Fruit fly (Drosophila melanogaster) whole organism, embryonic: Measurements from ENCODE around the gene Aasdh.

Source experiments
- Awh ChIP-seq: fragments of 200-800 bp; sonication (Bioruptor generic); IDR thresholded peaks from 2 replicates; pipeline ENCODE4, ENCODE4 v1.3.6; 2022; ENCODE audit warnings: missing biosample characterization, missing genetic modification characterization
- B-H2 ChIP-seq: fragments of 200-800 bp; sonication (Bioruptor generic); optimal IDR thresholded peaks from 2 replicates; lab custom pipeline; 2018; ENCODE audit warnings: missing biosample characterization, mild to moderate bottlenecking, missing genetic modification characterization
- BtbVII ChIP-seq: fragments of 200-800 bp; sonication (Bioruptor generic); optimal IDR thresholded peaks from 3 replicates; lab custom pipeline; 2017; ENCODE audit warnings: missing biosample characterization, mild to moderate bottlenecking, missing genetic modification characterization
- Bteb2 ChIP-seq: fragments of 200-800 bp; sonication (Bioruptor generic); optimal IDR thresholded peaks from 2 replicates; lab custom pipeline; 2016; ENCODE audit warnings: missing biosample characterization, missing genetic modification characterization
- CG11093 ChIP-seq: fragments of 200-800 bp; sonication (Bioruptor generic); IDR thresholded peaks from 3 replicates; pipeline ENCODE4 v1.3.6; 2022; ENCODE audit warnings: missing biosample characterization, missing genetic modification characterization
- CG11456 ChIP-seq: fragments of 200-800 bp; sonication (Bioruptor generic); IDR thresholded peaks from 3 replicates; pipeline ENCODE4 v1.3.6; 2022; ENCODE audit warnings: missing biosample characterization, missing genetic modification characterization
- CG12744 ChIP-seq: fragments of 200-800 bp; sonication (Bioruptor generic); optimal IDR thresholded peaks from 2 replicates; lab custom pipeline; 2016; ENCODE audit warnings: missing biosample characterization, missing genetic modification characterization
- CG14014 ChIP-seq: fragments of 200-800 bp; sonication (Bioruptor generic); IDR thresholded peaks from 2 replicates; pipeline ENCODE4 v1.3.6; 2022; ENCODE audit warnings: missing biosample characterization, missing genetic modification characterization
- CG15073 ChIP-seq: fragments of 200-800 bp; sonication (Bioruptor generic); optimal IDR thresholded peaks from 2 replicates; lab custom pipeline; 2016; ENCODE audit warnings: missing biosample characterization, missing genetic modification characterization
- CG1603 ChIP-seq: fragments of 200-800 bp; sonication (Bioruptor generic); optimal IDR thresholded peaks from 2 replicates; lab custom pipeline; 2019; ENCODE audit warnings: missing biosample characterization, mild to moderate bottlenecking, missing genetic modification characterization, moderate library complexity
- CG17186 ChIP-seq: fragments of 200-800 bp; sonication (Bioruptor generic); optimal IDR thresholded peaks from 3 replicates; lab custom pipeline; 2017; ENCODE audit warnings: missing biosample characterization, missing genetic modification reagents, missing genetic modification characterization
- CG17385 ChIP-seq: fragments of 200-800 bp; sonication (Bioruptor generic); optimal IDR thresholded peaks from 3 replicates; lab custom pipeline; 2018; ENCODE audit warnings: missing biosample characterization, mild to moderate bottlenecking, missing genetic modification characterization
- CG17612 ChIP-seq: fragments of 200-800 bp; sonication (Bioruptor generic); IDR thresholded peaks from 2 replicates; pipeline ENCODE4 v1.3.6; 2022; ENCODE audit warnings: missing biosample characterization, missing genetic modification characterization
- CG18262 ChIP-seq: fragments of 200-800 bp; optimal IDR thresholded peaks from 3 replicates; lab custom pipeline; 2019; ENCODE audit warnings: missing biosample characterization, mild to moderate bottlenecking, missing genetic modification characterization, moderate library complexity
- CG18476 ChIP-seq: fragments of 200-800 bp; sonication (Bioruptor generic); optimal IDR thresholded peaks from 2 replicates; lab custom pipeline; 2016; ENCODE audit warnings: missing biosample characterization, mild to moderate bottlenecking, missing genetic modification characterization
- CG2678 ChIP-seq: fragments of 200-800 bp; sonication (Bioruptor generic); optimal IDR thresholded peaks from 3 replicates; lab custom pipeline; 2019; ENCODE audit warnings: missing biosample characterization, mild to moderate bottlenecking, missing genetic modification characterization, moderate library complexity
- CG30020 ChIP-seq: fragments of 200-800 bp; optimal IDR thresholded peaks from 2 replicates; lab custom pipeline; 2019; ENCODE audit warnings: missing biosample characterization, mild to moderate bottlenecking, missing genetic modification characterization, moderate library complexity
- CG31224 ChIP-seq: fragments of 200-800 bp; sonication (Bioruptor generic); IDR thresholded peaks from 2 replicates; pipeline ENCODE4 v1.3.6; 2022; ENCODE audit warnings: missing biosample characterization, missing genetic modification characterization
- CG3281 ChIP-seq: fragments of 200-800 bp; sonication (Bioruptor generic); optimal IDR thresholded peaks from 3 replicates; lab custom pipeline; 2017; ENCODE audit warnings: missing biosample characterization, mild to moderate bottlenecking, missing genetic modification characterization
- CG33213 ChIP-seq: fragments of 200-800 bp; sonication (Bioruptor generic); optimal IDR thresholded peaks from 3 replicates; lab custom pipeline; 2016; ENCODE audit warnings: missing biosample characterization, missing genetic modification characterization
- CG34422 ChIP-seq: fragments of 200-800 bp; sonication (Bioruptor generic); IDR thresholded peaks from 3 replicates; pipeline ENCODE4 v1.3.6; 2022; ENCODE audit warnings: missing biosample characterization, missing genetic modification characterization
- CG3847 ChIP-seq: fragments of 200-800 bp; sonication (Bioruptor generic); IDR thresholded peaks from 2 replicates; pipeline ENCODE4 v1.3.6; 2022; ENCODE audit warnings: missing biosample characterization, missing genetic modification characterization
- CG4360 ChIP-seq: fragments of 200-800 bp; sonication (Bioruptor generic); IDR thresholded peaks from 2 replicates; pipeline ENCODE4 v1.3.6; 2022; ENCODE audit warnings: missing biosample characterization, missing genetic modification characterization
- CG4854 ChIP-seq: fragments of 200-800 bp; sonication (Bioruptor generic); optimal IDR thresholded peaks from 2 replicates; lab custom pipeline; 2016; ENCODE audit warnings: missing biosample characterization, missing genetic modification characterization, inconsistent platforms
- CG7357 ChIP-seq: fragments of 200-800 bp; sonication (Bioruptor generic); IDR thresholded peaks from 3 replicates; pipeline ENCODE4 v1.3.6; 2022; ENCODE audit warnings: missing biosample characterization, missing genetic modification characterization
- CG7928 ChIP-seq: fragments of 200-800 bp; sonication (Bioruptor generic); optimal IDR thresholded peaks from 2 replicates; lab custom pipeline; 2017; ENCODE audit warnings: missing biosample characterization, mild to moderate bottlenecking, missing genetic modification characterization
- Chrac-16 ChIP-seq: fragments of 200-800 bp; sonication (Bioruptor generic); optimal IDR thresholded peaks from 3 replicates; lab custom pipeline; 2016; ENCODE audit warnings: missing biosample characterization, missing genetic modification characterization
- Elba2 ChIP-seq: fragments of 200-800 bp; sonication (Bioruptor generic); optimal IDR thresholded peaks from 3 replicates; lab custom pipeline; 2016; ENCODE audit warnings: missing biosample characterization, missing genetic modification characterization
- Jarid2 ChIP-seq: fragments of 200-800 bp; sonication (Bioruptor generic); optimal IDR thresholded peaks from 3 replicates; lab custom pipeline; 2017; ENCODE audit warnings: mild to moderate bottlenecking, missing biosample characterization, missing genetic modification reagents, missing genetic modification characterization
- Lhr ChIP-seq: fragments of 200-800 bp; sonication (Bioruptor generic); optimal IDR thresholded peaks from 3 replicates; lab custom pipeline; 2017; ENCODE audit warnings: mild to moderate bottlenecking, missing biosample characterization, missing genetic modification reagents, missing genetic modification characterization
- Lpt ChIP-seq: fragments of >200 bp; optimal IDR thresholded peaks from 2 replicates; lab custom pipeline; 2018; ENCODE audit warnings: missing biosample characterization, missing genetic modification characterization
- NC2α ChIP-seq: fragments of 200-800 bp; sonication (Bioruptor generic); optimal IDR thresholded peaks from 2 replicates; lab custom pipeline; 2016; ENCODE audit warnings: missing biosample characterization, missing genetic modification characterization
- Sin3A ChIP-seq: fragments of >200 bp; optimal IDR thresholded peaks from 2 replicates; lab custom pipeline; 2018
- Sox102F ChIP-seq: fragments of 200-800 bp; sonication (Bioruptor generic); optimal IDR thresholded peaks from 2 replicates; lab custom pipeline; 2018; ENCODE audit warnings: missing biosample characterization, mild to moderate bottlenecking, missing genetic modification characterization, moderate library complexity
- Spps ChIP-seq: fragments of 200-800 bp; sonication (Bioruptor generic); optimal IDR thresholded peaks from 2 replicates; lab custom pipeline; 2018; ENCODE audit warnings: missing biosample characterization, mild to moderate bottlenecking, missing genetic modification characterization
- Stat92E ChIP-seq, 3 experiments: fragments of >200 bp in 2 of 3; fragments of 200-800 bp in 1 of 3; sonication (Bioruptor generic) in 1 of 3; optimal IDR thresholded peaks; 2 replicates each; lab custom pipeline; 2017 to 2019; ENCODE audit warnings: missing biosample characterization in 3 of 3, missing genetic modification characterization in 3 of 3, mild to moderate bottlenecking in 1 of 3, moderate library complexity in 1 of 3
- Taf1 ChIP-seq: fragments of 200-800 bp; sonication (Bioruptor generic); IDR thresholded peaks from 2 replicates; pipeline ENCODE4 v1.3.6; 2022; ENCODE audit warnings: missing biosample characterization, missing genetic modification characterization
- abd-A ChIP-seq: fragments of 200-800 bp; sonication (Bioruptor generic); optimal IDR thresholded peaks from 3 replicates; lab custom pipeline; 2019; ENCODE audit warnings: missing biosample characterization, mild to moderate bottlenecking, missing genetic modification characterization, moderate library complexity
- ash1 ChIP-seq: fragments of 200-800 bp; sonication (Bioruptor generic); optimal IDR thresholded peaks from 2 replicates; lab custom pipeline; 2018; ENCODE audit warnings: missing biosample characterization, mild to moderate bottlenecking, missing genetic modification characterization
- croc ChIP-seq: fragments of 200-800 bp; sonication (Bioruptor generic); conservative IDR thresholded peaks from 3 replicates; pipeline ENCODE4 v1.3.6; 2022; ENCODE audit warnings: missing biosample characterization, missing genetic modification characterization
- ems ChIP-seq: fragments of 200-800 bp; sonication (Bioruptor generic); optimal IDR thresholded peaks from 3 replicates; lab custom pipeline; 2016; ENCODE audit warnings: missing biosample characterization, missing genetic modification characterization
- eve ChIP-seq, 2 experiments: fragments of >200 bp; optimal IDR thresholded peaks; 2 replicates each; lab custom pipeline; 2017; ENCODE audit warnings: missing biosample characterization in 2 of 2, missing genetic modification characterization in 2 of 2
- fd102C ChIP-seq: fragments of 200-800 bp; sonication (Bioruptor generic); optimal IDR thresholded peaks from 2 replicates; lab custom pipeline; 2018; ENCODE audit warnings: missing biosample characterization, mild to moderate bottlenecking, missing genetic modification characterization, moderate library complexity
- grau ChIP-seq: fragments of 200-800 bp; optimal IDR thresholded peaks from 3 replicates; lab custom pipeline; 2019; ENCODE audit warnings: missing biosample characterization, mild to moderate bottlenecking, missing genetic modification characterization, moderate library complexity
- lbe ChIP-seq: fragments of 200-800 bp; sonication (Bioruptor generic); optimal IDR thresholded peaks from 2 replicates; lab custom pipeline; 2016; ENCODE audit warnings: missing biosample characterization, mild to moderate bottlenecking, missing genetic modification characterization
- luna ChIP-seq: fragments of 200-800 bp; sonication (Bioruptor generic); optimal IDR thresholded peaks from 2 replicates; lab custom pipeline; 2016; ENCODE audit warnings: missing biosample characterization, missing genetic modification characterization
- nerfin-1 ChIP-seq: fragments of 200-800 bp; sonication (Bioruptor generic); optimal IDR thresholded peaks from 3 replicates; lab custom pipeline; 2019; ENCODE audit warnings: missing biosample characterization, mild to moderate bottlenecking, missing genetic modification characterization, moderate library complexity
- repo ChIP-seq: fragments of 200-800 bp; sonication (Bioruptor generic); optimal IDR thresholded peaks from 2 replicates; lab custom pipeline; 2016; ENCODE audit warnings: missing biosample characterization, missing genetic modification characterization
- run ChIP-seq: fragments of 200-800 bp; sonication (Bioruptor generic); optimal IDR thresholded peaks from 3 replicates; lab custom pipeline; 2018; ENCODE audit warnings: missing biosample characterization, mild to moderate bottlenecking, missing genetic modification characterization
- sisA ChIP-seq: fragments of 200-800 bp; sonication (Bioruptor generic); IDR thresholded peaks from 2 replicates; pipeline ENCODE4 v1.3.6; 2022; ENCODE audit warnings: missing biosample characterization, missing genetic modification characterization
- sqz ChIP-seq: fragments of 200-800 bp; sonication (Bioruptor generic); optimal IDR thresholded peaks from 3 replicates; lab custom pipeline; 2018; ENCODE audit warnings: missing biosample characterization, mild to moderate bottlenecking, missing genetic modification characterization
- tll ChIP-seq, 2 experiments: fragments of 200-800 bp in 1 of 2; fragments of >200 bp in 1 of 2; sonication (Bioruptor generic) in 1 of 2; optimal IDR thresholded peaks; 2 replicates each; lab custom pipeline; 2017 to 2019; ENCODE audit warnings: missing biosample characterization in 2 of 2, missing genetic modification characterization in 2 of 2, mild to moderate bottlenecking in 1 of 2, moderate library complexity in 1 of 2

Gene Aasdh

DNA sequence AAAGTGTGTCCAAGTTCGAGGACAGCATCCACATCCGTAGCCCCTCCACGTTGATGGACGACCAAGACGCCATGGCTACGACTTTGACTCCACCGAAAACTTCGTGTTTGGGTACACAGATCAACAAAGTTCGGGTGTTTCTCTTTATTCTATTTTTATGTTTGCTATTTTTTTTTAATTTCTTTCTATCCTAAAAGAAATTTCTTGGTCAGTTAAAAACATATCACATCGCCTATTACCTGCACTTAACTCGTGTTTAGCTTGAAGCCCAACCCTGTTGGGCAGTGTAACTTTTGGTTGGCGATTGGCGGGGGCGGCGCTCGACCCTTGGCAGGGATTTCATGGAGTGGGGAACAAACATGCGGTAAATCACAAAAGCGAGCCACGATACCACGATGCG is 24.1 kb upstream of the Aasdh start (continued):
- TF ChIP-seq Chrac-16 (GFP tag; lab: Kevin White, UChicago) = peak; percentile 0
- TF ChIP-seq B-H2 = no peak
- no peak; the same call in 1 of the 2 replicates for TF ChIP-seq CG4360 (GFP tag; lab: Robert Waterston, UW)
- TF ChIP-seq CG31224 (GFP tag; lab: Robert Waterston, UW) = no peak
- peak; percentile 11 for TF ChIP-seq CG1603 (tag; lab: Kevin White, UChicago)
- TF ChIP-seq Taf1 (GFP tag; lab: Robert Waterston, UW) = no peak
- TF ChIP-seq CG30020 (tag; lab: Kevin White, UChicago) = no peak
- TF ChIP-seq Stat92E (GFP tag; optimal IDR thresholded peaks at IDR 0.05; lab: Kevin White, UChicago) = no peak
- peak; percentile 73 for TF ChIP-seq CG2678
- peak; percentile 55 for TF ChIP-seq CG3847 (GFP tag; lab: Robert Waterston, UW)
- no peak for TF ChIP-seq sqz (GFP tag; lab: Kevin White, UChicago)
- TF ChIP-seq NC2α = no peak
- no peak for TF ChIP-seq fd102C (GFP tag; lab: Kevin White, UChicago)
- no peak for TF ChIP-seq ash1 (GFP tag; lab: Kevin White, UChicago)
- TF ChIP-seq CG7357 (GFP tag; lab: Robert Waterston, UW) = peak; percentile 57; the same call in 2 of the 3 replicates
- TF ChIP-seq CG7928 (GFP tag; lab: Kevin White, UChicago) = no peak
- peak; percentile 23 for TF ChIP-seq CG17385 (GFP tag; lab: Kevin White, UChicago)
- no peak for TF ChIP-seq CG11456 (GFP tag; lab: Robert Waterston, UW)
- peak; percentile 15 for TF ChIP-seq run (tag; lab: Kevin White, UChicago)
- TF ChIP-seq CG14014 (GFP tag; lab: Robert Waterston, UW) = peak; percentile 47; the same call in 1 of the 2 replicates
- TF ChIP-seq CG18476 = peak; percentile 10
- TF ChIP-seq Lpt (GFP tag; lab: Kevin White, UChicago) = no peak
- TF ChIP-seq lbe (GFP tag; lab: Kevin White, UChicago) = peak; percentile 6
- TF ChIP-seq CG11093 (GFP tag; lab: Robert Waterston, UW) = peak; percentile 43; the same call in 1 of the 3 replicates
- TF ChIP-seq eve (GFP tag; optimal IDR thresholded peaks at IDR 0.05; lab: Kevin White, UChicago) = no peak
- no peak for TF ChIP-seq Lhr (GFP tag; lab: Kevin White, UChicago)
- no peak for TF ChIP-seq Sin3A
- TF ChIP-seq CG18262 (tag; lab: Kevin White, UChicago) = peak; percentile 59
- TF ChIP-seq tll (GFP tag; optimal IDR thresholded peaks at IDR 0.05; lab: Kevin White, UChicago) = no peak
- no peak for TF ChIP-seq CG12744 (GFP tag; lab: Kevin White, UChicago)
- TF ChIP-seq nerfin-1 (tag; lab: Kevin White, UChicago) = peak; percentile 24
- peak; percentile 47; the same call in 2 of the 3 replicates for TF ChIP-seq croc (GFP tag; lab: Robert Waterston, UW)
- no peak for TF ChIP-seq CG15073 (GFP tag; lab: Kevin White, UChicago)
- TF ChIP-seq Awh (GFP tag; lab: Robert Waterston, UW) = peak; percentile 67; the same call in 1 of the 2 replicates
- no peak for TF ChIP-seq Jarid2 (GFP tag; lab: Kevin White, UChicago)
- no peak for TF ChIP-seq CG4854
- peak; percentile 50 for TF ChIP-seq Sox102F
- peak; percentile 13 for TF ChIP-seq CG33213 (GFP tag; lab: Kevin White, UChicago)
- TF ChIP-seq CG3281 (GFP tag; lab: Kevin White, UChicago) = peak; percentile 45
- TF ChIP-seq grau (tag; lab: Kevin White, UChicago) = peak; percentile 27
- TF ChIP-seq CG34422 = peak; percentile 59; the same call in 2 of the 3 replicates
- TF ChIP-seq Spps (tag; lab: Kevin White, UChicago) = peak; percentile 57
- no peak for TF ChIP-seq CG17186 (GFP tag; lab: Kevin White, UChicago)
- no peak for TF ChIP-seq Elba2
- TF ChIP-seq ems (GFP tag; lab: Kevin White, UChicago) = peak; percentile 4
- TF ChIP-seq BtbVII (GFP tag; lab: Kevin White, UChicago) = peak; percentile 41
- TF ChIP-seq repo (GFP tag; lab: Kevin White, UChicago) = no peak
- no peak for TF ChIP-seq abd-A
- TF ChIP-seq Bteb2 (GFP tag; lab: Kevin White, UChicago) = no peak
- no peak for TF ChIP-seq CG17612 (GFP tag; lab: Robert Waterston, UW)
- TF ChIP-seq sisA (GFP tag; lab: Robert Waterston, UW) = no peak
- TF ChIP-seq luna (GFP tag; lab: Kevin White, UChicago) = no peak
